Fruit fly (Drosophila melanogaster) whole organism, embryonic: ENCODE measurements around the gene Alg2.

Experiments used
- Asciz ChIP-seq: fragments of 200-800 bp; sonication (Bioruptor generic); optimal IDR thresholded peaks from 2 replicates; lab custom pipeline; 2017; ENCODE audit warnings: missing biosample characterization, mild to moderate bottlenecking, missing genetic modification characterization, missing genetic modification reagents
- Bdp1 ChIP-seq: fragments of 200-800 bp; sonication (Bioruptor generic); optimal IDR thresholded peaks from 3 replicates; lab custom pipeline; 2016; ENCODE audit warnings: missing biosample characterization, missing genetic modification characterization
- Bgb ChIP-seq: fragments of 200-800 bp; sonication (Bioruptor generic); IDR thresholded peaks from 2 replicates; pipeline ENCODE4 v1.3.6; 2022; ENCODE audit warnings: missing biosample characterization, missing genetic modification characterization; ENCODE audit not compliant: partially characterized antibody
- CG10321 ChIP-seq: fragments of 200-800 bp; sonication (Bioruptor generic); IDR thresholded peaks from 2 replicates; pipeline ENCODE4 v1.3.6; 2022; ENCODE audit warnings: missing biosample characterization, missing genetic modification characterization
- CG11456 ChIP-seq: fragments of 200-800 bp; sonication (Bioruptor generic); IDR thresholded peaks from 3 replicates; pipeline ENCODE4 v1.3.6; 2022; ENCODE audit warnings: missing biosample characterization, missing genetic modification characterization
- CG12071 ChIP-seq: fragments of 200-800 bp; sonication (Bioruptor generic); optimal IDR thresholded peaks from 3 replicates; lab custom pipeline; 2018; ENCODE audit warnings: missing biosample characterization, mild to moderate bottlenecking, missing genetic modification characterization
- CG12299 ChIP-seq: fragments of 200-800 bp; sonication (Bioruptor generic); optimal IDR thresholded peaks from 2 replicates; lab custom pipeline; 2018; ENCODE audit warnings: missing biosample characterization, mild to moderate bottlenecking, missing genetic modification characterization
- CG13296 ChIP-seq: fragments of 200-800 bp; sonication (Bioruptor generic); optimal IDR thresholded peaks from 3 replicates; lab custom pipeline; 2018; ENCODE audit warnings: missing biosample characterization, mild to moderate bottlenecking, missing genetic modification characterization
- CG15514 ChIP-seq: fragments of 200-800 bp; sonication (Bioruptor generic); optimal IDR thresholded peaks from 3 replicates; lab custom pipeline; 2017; ENCODE audit warnings: missing biosample characterization, missing genetic modification characterization, mild to moderate bottlenecking, moderate library complexity, missing genetic modification reagents
- CG16813 ChIP-seq: fragments of 200-800 bp; sonication (Bioruptor generic); IDR thresholded peaks from 3 replicates; pipeline ENCODE4 v1.3.6; 2022; ENCODE audit warnings: missing biosample characterization, missing genetic modification characterization; ENCODE audit not compliant: partially characterized antibody
- CG17328 ChIP-seq: fragments of 200-800 bp; sonication (Bioruptor generic); IDR thresholded peaks from 2 replicates; pipeline ENCODE4 v1.3.6; 2022; ENCODE audit warnings: missing biosample characterization, missing genetic modification characterization
- CG17802 ChIP-seq: fragments of 200-800 bp; sonication (Bioruptor generic); optimal IDR thresholded peaks from 2 replicates; lab custom pipeline; 2018; ENCODE audit warnings: missing biosample characterization, mild to moderate bottlenecking, missing genetic modification characterization, moderate library complexity
- CG18262 ChIP-seq: fragments of 200-800 bp; optimal IDR thresholded peaks from 3 replicates; lab custom pipeline; 2019; ENCODE audit warnings: missing biosample characterization, mild to moderate bottlenecking, missing genetic modification characterization, moderate library complexity
- CG3065 ChIP-seq: fragments of 200-800 bp; sonication (Bioruptor generic); optimal IDR thresholded peaks from 2 replicates; lab custom pipeline; 2016; ENCODE audit warnings: missing biosample characterization, missing genetic modification characterization
- CG32772 ChIP-seq: fragments of 200-800 bp; sonication (Bioruptor generic); IDR thresholded peaks from 2 replicates; pipeline ENCODE4 v1.3.6; 2022; ENCODE audit warnings: missing biosample characterization, missing genetic modification characterization
- CG34224 ChIP-seq: fragments of 200-800 bp; sonication (Bioruptor generic); IDR thresholded peaks from 3 replicates; pipeline ENCODE4 v1.3.6; 2022; ENCODE audit warnings: missing biosample characterization, missing genetic modification characterization; ENCODE audit not compliant: partially characterized antibody
- CG3838 ChIP-seq: fragments of 200-800 bp; sonication (Bioruptor generic); optimal IDR thresholded peaks from 3 replicates; lab custom pipeline; 2016; ENCODE audit warnings: missing biosample characterization, missing genetic modification characterization
- Dp ChIP-seq: fragments of 200-800 bp; sonication (Bioruptor generic); optimal IDR thresholded peaks from 2 replicates; lab custom pipeline; 2018; ENCODE audit warnings: missing biosample characterization, mild to moderate bottlenecking, missing genetic modification characterization, moderate library complexity
- Hsf ChIP-seq: fragments of 200-800 bp; sonication (Bioruptor generic); optimal IDR thresholded peaks from 3 replicates; lab custom pipeline; 2016; ENCODE audit warnings: missing biosample characterization, missing genetic modification characterization
- MBD-R2 ChIP-seq: fragments of 200-800 bp; sonication (Bioruptor generic); IDR thresholded peaks from 2 replicates; pipeline ENCODE4 v1.3.6; 2022; ENCODE audit warnings: missing biosample characterization, missing genetic modification characterization
- Med ChIP-seq: fragments of 200-800 bp; sonication (Bioruptor generic); peaks from one replicate; lab custom pipeline; 2016; ENCODE audit warnings: missing biosample characterization, missing genetic modification characterization, mild to moderate bottlenecking, inconsistent platforms, moderate library complexity
- Trl ChIP-seq, 3 experiments: fragments of >200 bp in 2 of 3; fragments of 200-800 bp in 1 of 3; sonication (Bioruptor generic) in 1 of 3; optimal IDR thresholded peaks; 2 replicates in 1 of 3; 3 replicates in 2 of 3; lab custom pipeline; 2016 to 2017; ENCODE audit warnings: missing biosample characterization in 1 of 3, missing genetic modification characterization in 1 of 3
- amos ChIP-seq: fragments of 200-800 bp; sonication (Bioruptor generic); IDR thresholded peaks from 2 replicates; pipeline ENCODE4 v1.3.6; 2022; ENCODE audit warnings: missing biosample characterization, missing genetic modification characterization; ENCODE audit not compliant: partially characterized antibody
- fd64A ChIP-seq: fragments of 200-800 bp; sonication (Bioruptor generic); optimal IDR thresholded peaks from 3 replicates; lab custom pipeline; 2018; ENCODE audit warnings: missing biosample characterization, mild to moderate bottlenecking, missing genetic modification characterization
- hb ChIP-seq: fragments of 200-800 bp; sonication (Bioruptor generic); IDR thresholded peaks from 3 replicates; pipeline ENCODE4 v1.3.6; 2022; ENCODE audit warnings: missing biosample characterization, missing genetic modification characterization; ENCODE audit not compliant: partially characterized antibody
- her ChIP-seq: fragments of 200-800 bp; sonication (Bioruptor generic); optimal IDR thresholded peaks from 2 replicates; lab custom pipeline; 2016; ENCODE audit warnings: missing biosample characterization, missing genetic modification characterization
- hkb ChIP-seq, 2 experiments: fragments of 200-800 bp in 1 of 2; fragments of >200 bp in 1 of 2; sonication (Bioruptor generic) in 1 of 2; IDR thresholded peaks in 1 of 2; optimal IDR thresholded peaks in 1 of 2; 2 replicates each; pipeline versions ENCODE4 v1.3.6 to Lab custom; 2017 to 2022; ENCODE audit warnings: missing biosample characterization in 1 of 2, missing genetic modification characterization in 1 of 2
- knrl ChIP-seq: fragments of 200-800 bp; sonication (Bioruptor generic); IDR thresholded peaks from 3 replicates; pipeline ENCODE4 v1.3.6; 2022; ENCODE audit warnings: missing biosample characterization, missing genetic modification characterization; ENCODE audit not compliant: partially characterized antibody
- mld ChIP-seq: fragments of 200-800 bp; sonication (Bioruptor generic); IDR thresholded peaks from 3 replicates; pipeline ENCODE4 v1.3.6; 2022; ENCODE audit warnings: missing biosample characterization, missing genetic modification characterization; ENCODE audit not compliant: partially characterized antibody
- nerfin-2 ChIP-seq: fragments of 200-800 bp; sonication (Bioruptor generic); IDR thresholded peaks from 2 replicates; pipeline ENCODE4 v1.3.6; 2022; ENCODE audit warnings: missing biosample characterization, missing genetic modification characterization; ENCODE audit not compliant: partially characterized antibody
- otp ChIP-seq: fragments of 200-800 bp; sonication (Bioruptor generic); IDR thresholded peaks from 3 replicates; pipeline ENCODE4, ENCODE4 v1.3.6; 2022; ENCODE audit warnings: missing biosample characterization, missing genetic modification characterization
- scrt ChIP-seq: fragments of 200-800 bp; sonication (Bioruptor generic); optimal IDR thresholded peaks from 2 replicates; lab custom pipeline; 2018; ENCODE audit warnings: missing biosample characterization, mild to moderate bottlenecking, missing genetic modification characterization, moderate library complexity
- sens ChIP-seq: fragments of 200-800 bp; sonication (Bioruptor generic); peaks from one replicate; lab custom pipeline; 2016; ENCODE audit warnings: missing biosample characterization, missing genetic modification characterization
- sna ChIP-seq: fragments of 200-800 bp; sonication (Bioruptor generic); IDR thresholded peaks from 2 replicates; pipeline ENCODE4 v1.3.6; 2022; ENCODE audit warnings: missing biosample characterization, missing genetic modification characterization; ENCODE audit not compliant: partially characterized antibody
- stwl ChIP-seq: fragments of 200-800 bp; sonication (Bioruptor generic); optimal IDR thresholded peaks from 3 replicates; lab custom pipeline; 2018; ENCODE audit warnings: missing biosample characterization, mild to moderate bottlenecking, missing genetic modification characterization, moderate library complexity
- tap ChIP-seq: fragments of 200-800 bp; optimal IDR thresholded peaks from 3 replicates; lab custom pipeline; 2019; ENCODE audit warnings: missing biosample characterization, mild to moderate bottlenecking, missing genetic modification characterization, moderate library complexity
- tna ChIP-seq: fragments of 200-800 bp; sonication (Bioruptor generic); IDR thresholded peaks from 2 replicates; pipeline ENCODE4 v1.3.6; 2022; ENCODE audit warnings: missing biosample characterization, missing genetic modification characterization; ENCODE audit not compliant: partially characterized antibody
- vvl ChIP-seq: fragments of 200-800 bp; sonication (Bioruptor generic); IDR thresholded peaks from 2 replicates; pipeline ENCODE4 v1.3.6; 2022; ENCODE audit warnings: missing biosample characterization, missing genetic modification characterization
- wor ChIP-seq: fragments of 200-800 bp; sonication (Bioruptor generic); IDR thresholded peaks from 2 replicates; pipeline ENCODE4 v1.3.6; 2022; ENCODE audit warnings: missing biosample characterization, missing genetic modification characterization
- zen2 ChIP-seq: fragments of 200-800 bp; sonication (Bioruptor generic); IDR thresholded peaks from 3 replicates; pipeline ENCODE4 v1.3.6; 2022; ENCODE audit warnings: missing biosample characterization, missing genetic modification characterization; ENCODE audit not compliant: partially characterized antibody

Gene Alg2

DNA sequence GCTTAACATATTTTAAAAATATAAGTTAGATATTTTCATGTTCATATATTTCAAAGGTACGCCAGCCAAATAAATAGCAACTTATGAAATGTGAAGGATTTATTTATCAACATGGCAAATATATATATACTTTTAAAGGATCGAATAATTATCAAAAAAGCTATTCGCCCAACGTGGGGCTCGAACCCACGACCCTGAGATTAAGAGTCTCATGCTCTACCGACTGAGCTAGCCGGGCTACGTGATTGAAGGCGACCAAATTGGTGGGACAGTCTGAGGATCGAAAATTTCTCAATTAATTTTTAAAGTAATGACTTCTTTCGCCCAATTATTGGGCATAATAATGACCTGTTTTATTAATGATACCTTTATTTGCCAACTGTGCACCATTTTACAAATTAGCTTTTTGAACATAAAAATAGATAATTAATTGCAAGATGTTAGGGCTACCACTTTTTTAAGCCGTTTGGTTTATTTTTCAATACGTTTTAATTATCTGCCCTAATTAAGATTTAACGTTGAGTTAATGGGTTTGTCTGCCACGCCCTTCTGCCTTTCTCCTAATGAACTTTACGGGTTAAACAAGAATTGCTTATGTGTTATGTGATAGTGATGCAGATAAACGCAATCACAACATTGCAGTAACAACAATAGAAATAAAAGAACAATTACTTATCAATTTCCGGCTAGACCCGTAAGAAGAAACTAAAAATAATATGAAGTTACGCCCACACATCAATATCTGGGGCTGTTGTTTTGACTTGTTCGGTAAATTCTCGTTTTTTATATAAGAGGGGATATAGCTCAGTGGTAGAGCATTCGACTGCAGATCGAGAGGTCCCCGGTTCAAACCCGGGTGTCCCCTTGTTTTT lies 46.6 kb upstream of the Alg2 start (continued):
- no peak for TF ChIP-seq CG17802 (tag; lab: Kevin White, UChicago)
- no peak for TF ChIP-seq hkb (optimal IDR thresholded peaks at IDR 0.05; lab: Kevin White, UChicago)
- TF ChIP-seq hkb (GFP tag; IDR thresholded peaks at IDR 0.05; lab: Robert Waterston, UW), result no peak
- TF ChIP-seq CG18262 (tag; lab: Kevin White, UChicago), result no peak
- no peak for TF ChIP-seq scrt (GFP tag; lab: Kevin White, UChicago)
- peak; percentile 19 for TF ChIP-seq CG3065
- TF ChIP-seq tna (GFP tag; lab: Robert Waterston, UW), result peak; percentile 61; the same call in 1 of the 2 replicates
- TF ChIP-seq amos (GFP tag; lab: Robert Waterston, UW), result peak; percentile 71; the same call in 1 of the 2 replicates
- TF ChIP-seq zen2 (GFP tag; lab: Robert Waterston, UW), result peak; percentile 62; the same call in 2 of the 3 replicates
- peak; percentile 97 for TF ChIP-seq Bdp1
- no peak for TF ChIP-seq CG13296 (GFP tag; lab: Kevin White, UChicago)
- peak; percentile 13; the same call in 1 of the 2 replicates for TF ChIP-seq vvl (GFP tag; lab: Robert Waterston, UW)
- peak; percentile 60 for TF ChIP-seq Bgb (GFP tag; lab: Robert Waterston, UW)
- no peak for TF ChIP-seq tap (tag; lab: Kevin White, UChicago)
- no peak for TF ChIP-seq her (GFP tag; lab: Kevin White, UChicago)
- no peak for TF ChIP-seq CG3838 (GFP tag; lab: Kevin White, UChicago)
- no peak for TF ChIP-seq CG11456 (GFP tag; lab: Robert Waterston, UW)
- TF ChIP-seq stwl (tag; lab: Kevin White, UChicago), result no peak
- no peak for TF ChIP-seq CG12071 (GFP tag; lab: Kevin White, UChicago)
- TF ChIP-seq fd64A (GFP tag; lab: Kevin White, UChicago), result no peak
- TF ChIP-seq CG15514 (GFP tag; lab: Kevin White, UChicago), result no peak
- TF ChIP-seq CG32772 (GFP tag; lab: Robert Waterston, UW), result no peak
- TF ChIP-seq CG16813 (GFP tag; lab: Robert Waterston, UW), result peak; percentile 73
- TF ChIP-seq Hsf, result no peak
- TF ChIP-seq CG34224, result peak; percentile 12; the same call in 1 of the 3 replicates
- TF ChIP-seq Dp (GFP tag; lab: Kevin White, UChicago), result no peak
- TF ChIP-seq Asciz, result no peak
- no peak for TF ChIP-seq MBD-R2 (GFP tag; lab: Robert Waterston, UW)
- TF ChIP-seq wor (GFP tag; lab: Robert Waterston, UW), result no peak

DNA sequence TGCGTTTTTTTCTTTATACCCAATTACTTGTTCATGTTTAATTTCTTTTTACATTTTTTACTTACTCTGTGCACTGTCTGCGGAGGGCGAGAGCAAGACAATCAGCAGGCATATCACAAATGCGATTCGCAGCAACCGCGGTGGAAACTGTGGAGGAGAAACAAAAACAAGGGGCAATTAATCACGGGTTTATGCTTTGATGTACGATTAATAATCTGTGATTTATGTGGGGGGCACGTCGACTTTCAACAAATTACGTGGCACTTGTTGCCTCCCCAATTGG lies 46.1 kb upstream of the Alg2 start:
- TF ChIP-seq otp (GFP tag; lab: Robert Waterston, UW) (no peak), mld (0 out of 3 replicates have a peak, but pooled peaks have one; percentile 3), Med (GFP tag; lab: Kevin White, UChicago) (peak; percentile 50), Trl (optimal IDR thresholded peaks at IDR 0.05; lab: Kevin White, UChicago) (no peak), Trl (GFP tag; optimal IDR thresholded peaks at IDR 0.05; lab: Kevin White, UChicago) (no peak), knrl (GFP tag; lab: Robert Waterston, UW) (peak; percentile 34; the same call in 2 of the 3 replicates), CG10321 (GFP tag; lab: Robert Waterston, UW) (no peak), hb (GFP tag; lab: Robert Waterston, UW) (peak; percentile 52; the same call in 1 of the 3 replicates), CG17328 (GFP tag; lab: Robert Waterston, UW) (no peak), sna (0 out of 2 replicates have a peak, but pooled peaks have one; percentile 14), sens (GFP tag; lab: Kevin White, UChicago) (peak; percentile 28), nerfin-2 (GFP tag; lab: Robert Waterston, UW) (peak; percentile 49; the same call in 1 of the 2 replicates), hkb (optimal IDR thresholded peaks at IDR 0.05; lab: Kevin White, UChicago) (no peak), hkb (GFP tag; IDR thresholded peaks at IDR 0.05; lab: Robert Waterston, UW) (no peak), CG12299 (no peak)
